Fruit fly (Drosophila melanogaster) whole organism, pupa: Measurements from ENCODE around the gene Snx27.

Experiments used
- CG13204 ChIP-seq: fragments of 200-800 bp; sonication (Bioruptor generic); optimal IDR thresholded peaks from 2 replicates; lab custom pipeline; 2018; ENCODE audit warnings: missing biosample characterization, mild to moderate bottlenecking, missing genetic modification characterization, moderate library complexity
- CG14655 ChIP-seq: fragments of 200-800 bp; sonication (Bioruptor generic); optimal IDR thresholded peaks from 3 replicates; lab custom pipeline; 2017; ENCODE audit warnings: mild to moderate bottlenecking, missing biosample characterization, missing genetic modification reagents, missing genetic modification characterization
- CG15710 ChIP-seq: fragments of 200-800 bp; sonication (Bioruptor generic); optimal IDR thresholded peaks from 2 replicates; lab custom pipeline; 2018; ENCODE audit warnings: missing biosample characterization, mild to moderate bottlenecking, missing genetic modification characterization, moderate library complexity
- CG4496 ChIP-seq: fragments of 200-800 bp; sonication (Bioruptor generic); IDR thresholded peaks from 3 replicates; pipeline ENCODE4 v1.3.6; 2022; ENCODE audit warnings: missing biosample characterization, missing genetic modification characterization
- EcR ChIP-seq: fragments of 200-800 bp; sonication (Bioruptor generic); optimal IDR thresholded peaks from 3 replicates; lab custom pipeline; 2019; ENCODE audit warnings: missing biosample characterization, missing genetic modification characterization, mild to moderate bottlenecking, moderate library complexity, missing genetic modification reagents
- Ets98B ChIP-seq: fragments of 200-800 bp; sonication (Bioruptor generic); IDR thresholded peaks from 2 replicates; pipeline ENCODE4 v1.3.6; 2022; ENCODE audit warnings: missing biosample characterization, missing genetic modification characterization
- Pif1A ChIP-seq: fragments of 200-800 bp; sonication (Bioruptor generic); optimal IDR thresholded peaks from 3 replicates; lab custom pipeline; 2016; ENCODE audit warnings: missing biosample characterization, missing genetic modification characterization
- Pif1B ChIP-seq: fragments of 200-800 bp; sonication (Bioruptor generic); optimal IDR thresholded peaks from 3 replicates; lab custom pipeline; 2016; ENCODE audit warnings: missing biosample characterization, missing genetic modification characterization
- Snoo ChIP-seq: fragments of 200-800 bp; sonication (Bioruptor generic); optimal IDR thresholded peaks from 3 replicates; lab custom pipeline; 2017; ENCODE audit warnings: missing biosample characterization, mild to moderate bottlenecking, missing genetic modification characterization, inconsistent platforms
- fd96Ca ChIP-seq: fragments of 200-800 bp; sonication (Bioruptor generic); IDR thresholded peaks from 3 replicates; pipeline ENCODE4 v1.3.6; 2022; ENCODE audit warnings: missing biosample characterization, missing genetic modification characterization
- gl ChIP-seq: fragments of 200-800 bp; sonication (Bioruptor generic); optimal IDR thresholded peaks from 2 replicates; lab custom pipeline; 2018; ENCODE audit warnings: missing biosample characterization, mild to moderate bottlenecking, missing genetic modification characterization

DNA sequence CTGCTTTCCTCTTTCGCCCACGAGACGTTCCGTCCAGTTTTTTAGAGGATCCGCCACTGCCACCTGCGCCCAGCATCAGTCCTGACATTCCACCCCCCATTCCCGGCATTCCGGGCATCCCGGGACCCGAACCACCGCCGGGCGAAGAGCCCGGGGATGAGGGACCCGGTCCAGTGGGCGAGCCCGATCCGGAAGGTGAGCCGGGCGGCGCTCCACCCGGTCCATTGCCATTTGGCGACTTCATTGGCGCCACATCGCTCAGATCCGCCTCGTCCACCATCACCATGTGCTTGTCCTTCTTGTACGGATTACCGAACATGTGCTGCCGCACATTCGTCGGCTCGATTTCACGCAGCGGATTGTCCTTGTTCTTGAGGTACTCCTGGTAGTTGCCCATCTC, 3.8 kb upstream of the Snx27 start:
- no peak for TF ChIP-seq Snoo (tag; lab: Kevin White, UChicago)
- no peak for TF ChIP-seq Pif1A
- no peak for TF ChIP-seq EcR (GFP tag; lab: Kevin White, UChicago)
- no peak for TF ChIP-seq Ets98B (GFP tag; lab: Robert Waterston, UW)
- TF ChIP-seq Pif1B (GFP tag; lab: Kevin White, UChicago): no peak
- TF ChIP-seq fd96Ca: no peak
- TF ChIP-seq CG14655 (GFP tag; lab: Kevin White, UChicago): no peak
- no peak for TF ChIP-seq CG13204 (GFP tag; lab: Kevin White, UChicago)
- no peak for TF ChIP-seq CG4496 (GFP tag; lab: Robert Waterston, UW)
- no peak for TF ChIP-seq CG15710 (tag; lab: Kevin White, UChicago)
- TF ChIP-seq gl (tag; lab: Kevin White, UChicago): no peak
